Fruit fly (Drosophila melanogaster) Kc167 (cell line): ENCODE results near the gene CG43181.

Experiments used
- Sin3A ChIP-seq: fragments of >200 bp; optimal IDR thresholded peaks from 2 replicates; lab custom pipeline; 2018; ENCODE audit warnings: missing external identifiers
- psq ChIP-seq: fragments of >200 bp; optimal IDR thresholded peaks from 2 replicates; lab custom pipeline; 2017; ENCODE audit warnings: missing external identifiers
- ttk ChIP-seq: sonication (Bioruptor generic); optimal IDR thresholded peaks from 2 replicates; lab custom pipeline; 2017; ENCODE audit warnings: missing external identifiers

DNA sequence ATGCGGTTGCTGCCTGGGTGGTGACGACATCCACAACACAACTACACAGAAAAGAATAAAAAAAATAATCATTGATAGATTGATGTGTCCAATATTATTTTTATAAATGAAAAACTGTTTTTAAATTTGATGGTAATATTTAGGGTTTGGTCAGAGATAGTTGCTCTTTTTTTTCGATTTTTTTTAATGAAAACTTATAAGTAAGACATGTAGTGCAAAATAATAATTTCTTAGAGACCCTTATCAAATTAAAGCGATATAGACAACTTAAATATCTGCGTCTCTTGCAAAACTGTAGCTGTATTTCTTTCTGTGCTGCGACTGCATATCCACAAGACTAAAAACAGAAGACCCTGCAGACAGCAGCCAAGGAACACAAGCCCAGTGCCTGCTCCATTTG, 29.2 kb downstream of the CG43181 start:
- TF ChIP-seq ttk (lab: Kevin White, UChicago) (no peak), Sin3A (no peak), psq (lab: Kevin White, UChicago) (no peak)
